Worm (Caenorhabditis elegans) whole organism, young adult: ENCODE results near the gene rilp-1.

Source experiments
- B0019.2 ChIP-seq: fragments of 200-800 bp; sonication (Bioruptor generic); conservative IDR thresholded peaks from 2 replicates; pipeline ENCODE4 v1.3.6; 2022; ENCODE audit warnings: missing genetic modification reagents, missing genetic modification characterization, missing compliant biosample characterization
- C06A6.2 ChIP-seq: fragments of 200-800 bp; sonication (Bioruptor generic); conservative IDR thresholded peaks from 2 replicates; pipeline ENCODE4 v1.3.6; 2022; ENCODE audit warnings: missing genetic modification characterization, missing compliant biosample characterization
- D2030.7 ChIP-seq: fragments of 200-800 bp; sonication (Bioruptor generic); IDR thresholded peaks from 2 replicates; pipeline ENCODE4 v1.3.6; 2022; ENCODE audit warnings: missing genetic modification reagents, missing genetic modification characterization, missing compliant biosample characterization
- F10E7.11 ChIP-seq: sonication (generic microtip); optimal IDR thresholded peaks from 2 replicates; lab custom pipeline; 2017; ENCODE audit warnings: mild to moderate bottlenecking, missing genetic modification characterization, moderate library complexity, missing compliant biosample characterization
- F49E8.2 ChIP-seq: sonication (generic microtip); optimal IDR thresholded peaks from 3 replicates; lab custom pipeline; 2017; ENCODE audit warnings: missing genetic modification characterization, mild to moderate bottlenecking, missing compliant biosample characterization, antibody characterized with exemption, moderate library complexity; ENCODE audit not compliant: insufficient read depth
- F55B11.4 ChIP-seq: sonication (generic microtip); optimal IDR thresholded peaks from 2 replicates; lab custom pipeline; 2016; ENCODE audit warnings: missing compliant biosample characterization, missing genetic modification characterization, borderline replicate concordance; ENCODE audit not compliant: insufficient read depth
- Y53F4B.3 ChIP-seq: fragments of 200-800 bp; sonication (Bioruptor generic); IDR thresholded peaks from 2 replicates; pipeline ENCODE4 v1.3.6; 2022; ENCODE audit warnings: missing genetic modification reagents, missing genetic modification characterization, missing compliant biosample characterization
- Y53G8AR.9 ChIP-seq: fragments of 200-800 bp; sonication (Bioruptor generic); conservative IDR thresholded peaks from 2 replicates; pipeline ENCODE4 v1.3.6; 2022; ENCODE audit warnings: missing genetic modification reagents, missing genetic modification characterization, missing compliant biosample characterization
- ZK185.1 ChIP-seq: sonication (generic microtip); optimal IDR thresholded peaks from 2 replicates; lab custom pipeline; 2016; ENCODE audit warnings: mild to moderate bottlenecking, missing genetic modification characterization, missing compliant biosample characterization; ENCODE audit not compliant: poor library complexity, severe bottlenecking
- aptf-2 ChIP-seq: fragments of 200-800 bp; sonication (Bioruptor generic); conservative IDR thresholded peaks from 2 replicates; pipeline ENCODE4 v1.3.6; 2022; ENCODE audit warnings: missing genetic modification reagents, missing genetic modification characterization, missing compliant biosample characterization
- atf-7 ChIP-seq: sonication (generic microtip); optimal IDR thresholded peaks from 2 replicates; lab custom pipeline; 2017; ENCODE audit warnings: mild to moderate bottlenecking, missing genetic modification characterization, missing compliant biosample characterization
- cebp-2 ChIP-seq: fragments of 200-800 bp; sonication (Bioruptor generic); IDR thresholded peaks from 2 replicates; pipeline ENCODE4 v1.3.6; 2022; ENCODE audit warnings: missing genetic modification characterization, missing compliant biosample characterization
- ceh-27 ChIP-seq: fragments of 200-800 bp; sonication (Bioruptor generic); optimal IDR thresholded peaks from 2 replicates; lab custom pipeline; 2018; ENCODE audit warnings: mild to moderate bottlenecking, missing genetic modification characterization, moderate library complexity, missing compliant biosample characterization
- ceh-40 ChIP-seq: fragments of 200-800 bp; sonication (Bioruptor generic); IDR thresholded peaks from 2 replicates; pipeline ENCODE4 v1.3.6; 2022; ENCODE audit warnings: missing genetic modification characterization, missing compliant biosample characterization
- ceh-58 ChIP-seq: fragments of 200-800 bp; sonication (Bioruptor generic); IDR thresholded peaks from 2 replicates; pipeline ENCODE4 v1.3.6; 2022; ENCODE audit warnings: missing genetic modification characterization, missing compliant biosample characterization
- ceh-79 ChIP-seq: sonication (generic microtip); optimal IDR thresholded peaks from 2 replicates; lab custom pipeline; 2017; ENCODE audit warnings: mild to moderate bottlenecking, missing genetic modification characterization, missing compliant biosample characterization
- dox-1 ChIP-seq: fragments of 200-800 bp; sonication (Bioruptor generic); IDR thresholded peaks from 2 replicates; pipeline ENCODE4 v1.3.6; 2022; ENCODE audit warnings: missing genetic modification reagents, missing genetic modification characterization, missing compliant biosample characterization
- dpff-1 ChIP-seq: sonication (generic microtip); optimal IDR thresholded peaks from 2 replicates; lab custom pipeline; 2017; ENCODE audit warnings: mild to moderate bottlenecking, missing genetic modification characterization, missing compliant biosample characterization
- egl-44 ChIP-seq: fragments of 200-800 bp; sonication (Bioruptor generic); IDR thresholded peaks from 2 replicates; pipeline ENCODE4 v1.3.6; 2022; ENCODE audit warnings: missing genetic modification reagents, missing genetic modification characterization, missing compliant biosample characterization
- egrh-3 ChIP-seq: fragments of 200-800 bp; sonication (Bioruptor generic); IDR thresholded peaks from 2 replicates; pipeline ENCODE4 v1.3.6; 2022; ENCODE audit warnings: missing genetic modification reagents, missing genetic modification characterization, missing compliant biosample characterization
- ets-4 ChIP-seq: fragments of 200-800 bp; sonication (Bioruptor generic); optimal IDR thresholded peaks from 2 replicates; lab custom pipeline; 2018; ENCODE audit warnings: mild to moderate bottlenecking, missing genetic modification characterization, missing compliant biosample characterization
- fkh-3 ChIP-seq: sonication (generic microtip); optimal IDR thresholded peaks from 2 replicates; lab custom pipeline; 2016; ENCODE audit warnings: mild to moderate bottlenecking, missing genetic modification characterization, missing compliant biosample characterization
- gei-17 ChIP-seq: fragments of 200-800 bp; sonication (Bioruptor generic); optimal IDR thresholded peaks from 2 replicates; lab custom pipeline; 2018; ENCODE audit warnings: mild to moderate bottlenecking, missing genetic modification characterization, missing compliant biosample characterization
- him-1 ChIP-seq: sonication (generic microtip); optimal IDR thresholded peaks from 2 replicates; lab custom pipeline; 2016; ENCODE audit warnings: missing genotype, missing genetic modification reagents, missing genetic modification characterization, missing compliant biosample characterization
- hlh-26 ChIP-seq: fragments of 200-800 bp; sonication (Bioruptor generic); conservative IDR thresholded peaks from 2 replicates; pipeline ENCODE4 v1.3.6; 2022; ENCODE audit warnings: missing genetic modification reagents, missing genetic modification characterization, missing compliant biosample characterization
- hmg-1.2 ChIP-seq: fragments of 200-800 bp; sonication (Bioruptor generic); IDR thresholded peaks from 2 replicates; pipeline ENCODE4 v1.3.6; 2022; ENCODE audit warnings: missing genetic modification reagents, missing genetic modification characterization, missing compliant biosample characterization
- lag-1 ChIP-seq: fragments of 200-800 bp; sonication (Bioruptor generic); IDR thresholded peaks from 2 replicates; pipeline ENCODE4 v1.3.6; 2022; ENCODE audit warnings: missing genetic modification reagents, missing genetic modification characterization, missing compliant biosample characterization
- let-526 ChIP-seq: fragments of 200-800 bp; sonication (Bioruptor generic); IDR thresholded peaks from 2 replicates; pipeline ENCODE4 v1.3.6; 2022; ENCODE audit warnings: missing genetic modification reagents, missing genetic modification characterization, missing compliant biosample characterization
- let-607 ChIP-seq, 2 experiments: fragments of 200-800 bp in 1 of 2; sonication (Bioruptor generic) in 1 of 2; sonication (generic microtip) in 1 of 2; optimal IDR thresholded peaks; 2 replicates each; lab custom pipeline; 2016 to 2018; ENCODE audit warnings: mild to moderate bottlenecking in 2 of 2, missing compliant biosample characterization in 2 of 2, missing genetic modification characterization in 2 of 2, moderate library complexity in 2 of 2, missing genotype in 1 of 2
- lin-26 ChIP-seq: fragments of 200-800 bp; sonication (Bioruptor generic); IDR thresholded peaks from 2 replicates; pipeline ENCODE4 v1.3.6; 2022; ENCODE audit warnings: missing genetic modification reagents, missing genetic modification characterization, missing compliant biosample characterization
- lin-54 ChIP-seq: fragments of 200-800 bp; sonication (Bioruptor generic); optimal IDR thresholded peaks from 2 replicates; lab custom pipeline; 2018; ENCODE audit warnings: mild to moderate bottlenecking, missing genetic modification characterization, missing compliant biosample characterization
- lsl-1 ChIP-seq: fragments of 200-800 bp; sonication (Bioruptor generic); optimal IDR thresholded peaks from 2 replicates; lab custom pipeline; 2018; ENCODE audit warnings: mild to moderate bottlenecking, missing genetic modification characterization, moderate library complexity, missing compliant biosample characterization
- lsy-27 ChIP-seq: sonication (generic microtip); optimal IDR thresholded peaks from 2 replicates; lab custom pipeline; 2017; ENCODE audit warnings: missing genetic modification characterization, mild to moderate bottlenecking, missing compliant biosample characterization, antibody characterized with exemption, missing genotype, borderline replicate concordance; ENCODE audit not compliant: insufficient read depth
- madf-10 ChIP-seq: sonication (generic microtip); optimal IDR thresholded peaks from 2 replicates; lab custom pipeline; 2016; ENCODE audit warnings: mild to moderate bottlenecking, missing genetic modification characterization, missing compliant biosample characterization
- mes-4 ChIP-seq: sonication (generic microtip); optimal IDR thresholded peaks from 2 replicates; lab custom pipeline; 2016; ENCODE audit warnings: missing genotype, missing genetic modification characterization, missing compliant biosample characterization
- nhr-80 ChIP-seq: sonication (generic microtip); optimal IDR thresholded peaks from 2 replicates; lab custom pipeline; 2016; ENCODE audit warnings: missing genetic modification characterization, missing compliant biosample characterization
- pbrm-1 ChIP-seq: fragments of 200-800 bp; sonication (Bioruptor generic); IDR thresholded peaks from 2 replicates; pipeline ENCODE4 v1.3.6; 2022; ENCODE audit warnings: missing genetic modification reagents, missing genetic modification characterization, missing compliant biosample characterization
- rec-8 ChIP-seq, 2 experiments: sonication (generic microtip); optimal IDR thresholded peaks; 2 replicates each; lab custom pipeline; 2016; ENCODE audit warnings: mild to moderate bottlenecking in 2 of 2, missing genetic modification characterization in 2 of 2, missing genetic modification reagents in 2 of 2, missing genotype in 2 of 2, missing biosample characterization in 1 of 2, missing compliant biosample characterization in 1 of 2, moderate library complexity in 1 of 2
- sea-2 ChIP-seq: fragments of 200-800 bp; sonication (Bioruptor generic); IDR thresholded peaks from 2 replicates; pipeline ENCODE4 v1.3.6; 2022; ENCODE audit warnings: missing genetic modification characterization, missing compliant biosample characterization
- sptf-2 ChIP-seq: fragments of 200-800 bp; sonication (Bioruptor generic); optimal IDR thresholded peaks from 2 replicates; lab custom pipeline; 2018; ENCODE audit warnings: mild to moderate bottlenecking, missing genetic modification characterization, missing compliant biosample characterization
- xnd-1 ChIP-seq: sonication (generic microtip); optimal IDR thresholded peaks from 2 replicates; lab custom pipeline; 2016; ENCODE audit warnings: missing genotype, missing genetic modification reagents, missing genetic modification characterization, missing compliant biosample characterization
- zfh-2 ChIP-seq: fragments of 200-800 bp; sonication (Bioruptor generic); conservative IDR thresholded peaks from 2 replicates; pipeline ENCODE4 v1.3.6; 2022; ENCODE audit warnings: missing genetic modification reagents, missing genetic modification characterization, missing compliant biosample characterization
- ztf-26 ChIP-seq: sonication (generic microtip); optimal IDR thresholded peaks from 2 replicates; lab custom pipeline; 2017; ENCODE audit warnings: missing genetic modification characterization, missing compliant biosample characterization
- ztf-28 ChIP-seq: fragments of 200-800 bp; sonication (Bioruptor generic); IDR thresholded peaks from 2 replicates; pipeline ENCODE4 v1.3.6; 2022; ENCODE audit warnings: missing genetic modification reagents, missing genetic modification characterization, missing compliant biosample characterization
- ztf-3 ChIP-seq: fragments of 200-800 bp; sonication (Bioruptor generic); optimal IDR thresholded peaks from 2 replicates; lab custom pipeline; 2018; ENCODE audit warnings: mild to moderate bottlenecking, missing genetic modification characterization, missing compliant biosample characterization

rilp-1 gene

ce11 chrIII:3619621-3620261, 16.2 kb upstream of the rilp-1 start (continued):
- TF ChIP-seq D2030.7 (GFP tag; lab: Robert Waterston, UW) (no peak), ztf-26 (tag; lab: Kevin White, UChicago) (no peak), cebp-2 (no peak), egl-44 (GFP tag; lab: Robert Waterston, UW) (no peak), F10E7.11 (tag; lab: Kevin White, UChicago) (no peak), sptf-2 (GFP tag; lab: Kevin White, UChicago) (no peak), B0019.2 (GFP tag; lab: Robert Waterston, UW) (no peak), madf-10 (peak; percentile 91), lin-26 (no peak), F49E8.2 (no peak), F55B11.4 (tag; lab: Kevin White, UChicago) (no peak), egrh-3 (GFP tag; lab: Robert Waterston, UW) (no peak), sea-2 (no peak), xnd-1 (tag; lab: Kevin White, UChicago) (no peak), ceh-58 (no peak), him-1 (tag; lab: Kevin White, UChicago) (no peak), rec-8 (tag; optimal IDR thresholded peaks at IDR 0.05; lab: Kevin White, UChicago) (no peak), ceh-40 (GFP tag; lab: Robert Waterston, UW) (no peak), C06A6.2 (no peak), ZK185.1 (tag; lab: Kevin White, UChicago) (no peak), Y53F4B.3 (GFP tag; lab: Robert Waterston, UW) (no peak), lin-54 (GFP tag; lab: Kevin White, UChicago) (no peak), ceh-79 (tag; lab: Kevin White, UChicago) (no peak), gei-17 (GFP tag; lab: Kevin White, UChicago) (no peak)
- TF ChIP-seq, all 124 proteins: peak for 9

ce11 chrIII:3620652-3621051, 15.3 kb upstream of the rilp-1 start:
- TF ChIP-seq ceh-27: peak; percentile 39
- 0 out of 2 replicates have a peak, but pooled peaks have one; percentile 27 for TF ChIP-seq pbrm-1
- no peak for TF ChIP-seq aptf-2 (GFP tag; lab: Robert Waterston, UW)
- peak; percentile 38; the same call in 1 of the 2 replicates for TF ChIP-seq hmg-1.2
- TF ChIP-seq let-526 (GFP tag; lab: Robert Waterston, UW): 0 out of 2 replicates have a peak, but pooled peaks have one; percentile 9
- TF ChIP-seq lsy-27 (tag; lab: Kevin White, UChicago): no peak
- no peak for TF ChIP-seq lag-1 (GFP tag; lab: Robert Waterston, UW)

- TF ChIP-seq lsl-1 (GFP tag; lab: Kevin White, UChicago) (no peak), dpff-1 (no peak), fkh-3 (tag; lab: Kevin White, UChicago) (no peak), D2030.7 (GFP tag; lab: Robert Waterston, UW) (no peak), mes-4 (tag; lab: Kevin White, UChicago) (no peak), dox-1 (GFP tag; lab: Robert Waterston, UW) (peak; percentile 51; the same call in 1 of the 2 replicates), zfh-2 (GFP tag; lab: Robert Waterston, UW) (peak; percentile 41; the same call in 1 of the 2 replicates), Y53G8AR.9 (GFP tag; lab: Robert Waterston, UW) (no peak), ets-4 (no peak), ztf-28 (no peak), ztf-3 (no peak), atf-7 (no peak), let-607 (tag; optimal IDR thresholded peaks at IDR 0.05; lab: Kevin White, UChicago) (peak; percentile 12 to 60), ceh-79 (tag; lab: Kevin White, UChicago) (no peak), hlh-26 (GFP tag; lab: Robert Waterston, UW) (no peak), F10E7.11 (tag; lab: Kevin White, UChicago) (no peak), nhr-80 (peak; percentile 93)
Measured at ce11 chrIII:3621211-3621897, 14.6 kb upstream of the rilp-1 start.
